Worm (Caenorhabditis elegans) whole organism, late embryonic: Measurements from ENCODE around the gene ilkp-1.

Experiments used
- C08G9.2 ChIP-seq: sonication (generic microtip); optimal IDR thresholded peaks from 2 replicates; lab custom pipeline; 2016; ENCODE audit warnings: mild to moderate bottlenecking, missing genetic modification characterization, moderate library complexity, missing compliant biosample characterization
- C38D4.7 ChIP-seq: fragments of 200-800 bp; sonication (Bioruptor generic); optimal IDR thresholded peaks from 2 replicates; lab custom pipeline; 2018; ENCODE audit warnings: mild to moderate bottlenecking, missing genetic modification characterization, moderate library complexity, missing compliant biosample characterization
- K09A11.1 ChIP-seq: sonication (generic microtip); optimal IDR thresholded peaks from 2 replicates; lab custom pipeline; 2017; ENCODE audit warnings: antibody characterized with exemption, mild to moderate bottlenecking, missing genetic modification characterization, missing compliant biosample characterization; ENCODE audit not compliant: insufficient read depth
- T23F11.4 ChIP-seq: fragments of 200-800 bp; sonication (Bioruptor generic); optimal IDR thresholded peaks from 2 replicates; lab custom pipeline; 2018; ENCODE audit warnings: mild to moderate bottlenecking, missing genetic modification characterization, missing compliant biosample characterization
- Y22D7AL.16 ChIP-seq: sonication (generic microtip); optimal IDR thresholded peaks from 2 replicates; lab custom pipeline; 2016; ENCODE audit warnings: missing genetic modification characterization, missing compliant biosample characterization
- ceh-2 ChIP-seq: sonication (generic microtip); optimal IDR thresholded peaks from 2 replicates; lab custom pipeline; 2016; ENCODE audit warnings: missing genotype, missing genetic modification characterization, missing compliant biosample characterization
- ceh-22 ChIP-seq: sonication (generic microtip); optimal IDR thresholded peaks from 2 replicates; lab custom pipeline; 2017; ENCODE audit warnings: missing biosample characterization, missing genetic modification characterization
- ceh-31 ChIP-seq: sonication (generic microtip); optimal IDR thresholded peaks from 2 replicates; lab custom pipeline; 2016; ENCODE audit warnings: missing genetic modification characterization, missing compliant biosample characterization
- ceh-45 ChIP-seq: fragments of 200-800 bp; sonication (Bioruptor generic); IDR thresholded peaks from 2 replicates; pipeline ENCODE4 v1.3.6; 2022; ENCODE audit warnings: missing genetic modification reagents, missing genetic modification characterization, missing compliant biosample characterization
- ceh-6 ChIP-seq: fragments of 200-800 bp; sonication (Bioruptor generic); optimal IDR thresholded peaks from 2 replicates; lab custom pipeline; 2018; ENCODE audit warnings: mild to moderate bottlenecking, missing genetic modification characterization, missing compliant biosample characterization
- dmd-4 ChIP-seq: sonication (generic microtip); optimal IDR thresholded peaks from 2 replicates; lab custom pipeline; 2016; ENCODE audit warnings: borderline replicate concordance, missing genetic modification characterization, missing compliant biosample characterization
- dve-1 ChIP-seq: sonication (generic microtip); optimal IDR thresholded peaks from 2 replicates; lab custom pipeline; 2017; ENCODE audit warnings: antibody characterized with exemption, mild to moderate bottlenecking, missing genetic modification characterization, missing compliant biosample characterization
- elt-2 ChIP-seq: sonication (generic microtip); optimal IDR thresholded peaks from 2 replicates; lab custom pipeline; 2016; ENCODE audit warnings: missing genetic modification reagents, missing genetic modification characterization, missing compliant biosample characterization
- ets-4 ChIP-seq: sonication (generic microtip); optimal IDR thresholded peaks from 2 replicates; lab custom pipeline; 2016; ENCODE audit warnings: missing genetic modification characterization, missing compliant biosample characterization
- eyg-1 ChIP-seq: sonication (generic microtip); optimal IDR thresholded peaks from 2 replicates; lab custom pipeline; 2016; ENCODE audit warnings: missing genotype, missing genetic modification characterization, missing compliant biosample characterization
- fkh-10 ChIP-seq: fragments of 150-350 bp; optimal IDR thresholded peaks from 2 replicates; lab custom pipeline; 2014; ENCODE audit warnings: missing biosample characterization, missing genetic modification reagents, missing genetic modification characterization
- hlh-13 ChIP-seq: fragments of 200-800 bp; sonication (Bioruptor generic); optimal IDR thresholded peaks from 2 replicates; lab custom pipeline; 2018; ENCODE audit warnings: mild to moderate bottlenecking, missing genetic modification characterization, missing compliant biosample characterization
- hlh-15 ChIP-seq: sonication (generic microtip); optimal IDR thresholded peaks from 2 replicates; lab custom pipeline; 2016; ENCODE audit warnings: missing genetic modification characterization, missing compliant biosample characterization
- hlh-30 ChIP-seq: sonication (generic microtip); optimal IDR thresholded peaks from 2 replicates; lab custom pipeline; 2017; ENCODE audit warnings: antibody characterized with exemption, missing genetic modification characterization, missing compliant biosample characterization; ENCODE audit not compliant: insufficient read depth
- hlh-8 ChIP-seq: sonication (generic microtip); optimal IDR thresholded peaks from 2 replicates; lab custom pipeline; 2016; ENCODE audit warnings: missing genotype, missing genetic modification characterization, missing compliant biosample characterization
- madf-2 ChIP-seq: sonication (generic microtip); optimal IDR thresholded peaks from 2 replicates; lab custom pipeline; 2017; ENCODE audit warnings: missing genetic modification characterization, missing compliant biosample characterization
- mec-3 ChIP-seq: sonication (generic microtip); optimal IDR thresholded peaks from 2 replicates; lab custom pipeline; 2016; ENCODE audit warnings: borderline replicate concordance, missing genetic modification characterization, missing compliant biosample characterization
- nfya-1 ChIP-seq: sonication (generic microtip); optimal IDR thresholded peaks from 2 replicates; lab custom pipeline; 2017; ENCODE audit warnings: missing genetic modification characterization, mild to moderate bottlenecking, missing compliant biosample characterization, antibody characterized with exemption, moderate library complexity
- nhr-11 ChIP-seq: fragments of 150-350 bp; optimal IDR thresholded peaks from 2 replicates; lab custom pipeline; 2014; ENCODE audit warnings: missing biosample characterization, missing genetic modification characterization
- pax-1 ChIP-seq: fragments of 150-350 bp; optimal IDR thresholded peaks from 2 replicates; lab custom pipeline; 2014; ENCODE audit warnings: missing biosample characterization, missing genetic modification characterization
- pha-2 ChIP-seq: sonication (generic microtip); optimal IDR thresholded peaks from 2 replicates; lab custom pipeline; 2017; ENCODE audit warnings: mild to moderate bottlenecking, missing genetic modification characterization, missing compliant biosample characterization
- pha-4 ChIP-seq: fragments of 150-350 bp; optimal IDR thresholded peaks from 2 replicates; lab custom pipeline; 2018; ENCODE audit warnings: missing biosample characterization, missing genetic modification reagents, missing genetic modification characterization
- pqm-1 ChIP-seq: sonication (generic microtip); optimal IDR thresholded peaks from 2 replicates; lab custom pipeline; 2016; ENCODE audit warnings: missing genetic modification characterization, missing compliant biosample characterization
- pros-1 ChIP-seq: fragments of 150-350 bp; optimal IDR thresholded peaks from 2 replicates; lab custom pipeline; 2014; ENCODE audit warnings: missing biosample characterization, missing genetic modification reagents, missing genetic modification characterization
- rnt-1 ChIP-seq: sonication (generic microtip); optimal IDR thresholded peaks from 2 replicates; lab custom pipeline; 2016; ENCODE audit warnings: missing genetic modification characterization, missing compliant biosample characterization
- sox-4 ChIP-seq: sonication (generic microtip); optimal IDR thresholded peaks from 2 replicates; lab custom pipeline; 2017; ENCODE audit warnings: mild to moderate bottlenecking, missing genetic modification characterization, inconsistent platforms, missing compliant biosample characterization
- syd-9 ChIP-seq: sonication (generic microtip); optimal IDR thresholded peaks from 2 replicates; lab custom pipeline; 2016; ENCODE audit warnings: mild to moderate bottlenecking, missing genetic modification characterization, moderate library complexity, missing compliant biosample characterization
- tbx-7 ChIP-seq: sonication (generic microtip); optimal IDR thresholded peaks from 2 replicates; lab custom pipeline; 2016; ENCODE audit warnings: missing genotype, missing genetic modification characterization, missing compliant biosample characterization
- unc-42 ChIP-seq: sonication (generic microtip); optimal IDR thresholded peaks from 2 replicates; lab custom pipeline; 2016; ENCODE audit warnings: missing genotype, missing genetic modification characterization, missing compliant biosample characterization
- unc-86 ChIP-seq: sonication (generic microtip); optimal IDR thresholded peaks from 2 replicates; lab custom pipeline; 2016; ENCODE audit warnings: missing genetic modification characterization, missing compliant biosample characterization
- zip-5 ChIP-seq: sonication (generic microtip); optimal IDR thresholded peaks from 2 replicates; lab custom pipeline; 2016; ENCODE audit warnings: missing genetic modification characterization, missing compliant biosample characterization

ilkp-1 gene

ce11 chrII:11076550-11076949 is 26.5 kb downstream of the ilkp-1 start:
- TF ChIP-seq pros-1 (tag; lab: Kevin White, UChicago), result no peak
- peak; percentile 30 for TF ChIP-seq rnt-1 (tag; lab: Kevin White, UChicago)
- no peak for TF ChIP-seq mec-3 (tag; lab: Kevin White, UChicago)
- no peak for TF ChIP-seq ets-4 (tag; lab: Kevin White, UChicago)
- TF ChIP-seq K09A11.1 (tag; lab: Kevin White, UChicago), result no peak

- TF ChIP-seq ceh-31 (peak; percentile 18), unc-42 (tag; lab: Kevin White, UChicago) (peak; percentile 77), hlh-8 (no peak), eyg-1 (no peak)
Measured at ce11 chrII:11086770-11087169, 36.7 kb downstream of the ilkp-1 start.

ce11 chrII:11088137-11088536 is 38.1 kb downstream of the ilkp-1 start:
- TF ChIP-seq unc-42 (tag; lab: Kevin White, UChicago) (peak; percentile 97), hlh-15 (tag; lab: Kevin White, UChicago) (no peak), ceh-31 (peak; percentile 5), ceh-6 (GFP tag; lab: Kevin White, UChicago) (peak; percentile 0)

ce11 chrII:11089356-11089755 is 39.3 kb downstream of the ilkp-1 start, which contains the start of gene unc-53:
TSS of gene unc-53 (minus strand) at chrII:11089456.
- TF ChIP-seq ets-4 (tag; lab: Kevin White, UChicago) (no peak), C08G9.2 (no peak), hlh-8 (no peak), T23F11.4 (no peak), ceh-22 (tag; lab: Kevin White, UChicago) (no peak), ceh-45 (GFP tag; lab: Robert Waterston, UW) (no peak), hlh-13 (GFP tag; lab: Kevin White, UChicago) (no peak), ceh-2 (tag; lab: Kevin White, UChicago) (no peak), Y22D7AL.16 (tag; lab: Kevin White, UChicago) (no peak), pqm-1 (tag; lab: Kevin White, UChicago) (no peak), elt-2 (tag; lab: Kevin White, UChicago) (no peak), tbx-7 (tag; lab: Kevin White, UChicago) (no peak), zip-5 (tag; lab: Kevin White, UChicago) (no peak), dve-1 (tag; lab: Kevin White, UChicago) (no peak), nfya-1 (tag; lab: Kevin White, UChicago) (no peak), nhr-11 (tag; lab: Kevin White, UChicago) (no peak), pha-4 (no peak)

ce11 chrII:11091577-11091976 is 41.5 kb downstream of the ilkp-1 start:
- TF ChIP-seq pax-1 (tag; lab: Kevin White, UChicago) (no peak), dmd-4 (tag; lab: Kevin White, UChicago) (no peak), tbx-7 (tag; lab: Kevin White, UChicago) (no peak), fkh-10 (GFP tag; lab: Kevin White, UChicago) (peak; percentile 37), hlh-30 (no peak), ceh-45 (GFP tag; lab: Robert Waterston, UW) (no peak), syd-9 (tag; lab: Kevin White, UChicago) (no peak), C38D4.7 (GFP tag; lab: Kevin White, UChicago) (no peak), unc-86 (tag; lab: Kevin White, UChicago) (no peak), unc-42 (tag; lab: Kevin White, UChicago) (peak; percentile 91), madf-2 (tag; lab: Kevin White, UChicago) (no peak), sox-4 (tag; lab: Kevin White, UChicago) (no peak), ceh-2 (tag; lab: Kevin White, UChicago) (no peak), pha-2 (no peak)
- TF ChIP-seq, all 69 proteins: peak for 2
